Worm (Caenorhabditis elegans) whole organism, young adult: Measurements from ENCODE around the gene F32D8.12.

Source experiments
- C06A6.2 ChIP-seq: fragments of 200-800 bp; sonication (Bioruptor generic); conservative IDR thresholded peaks from 2 replicates; pipeline ENCODE4 v1.3.6; 2022; ENCODE audit warnings: missing genetic modification characterization, missing compliant biosample characterization
- D2030.7 ChIP-seq: fragments of 200-800 bp; sonication (Bioruptor generic); IDR thresholded peaks from 2 replicates; pipeline ENCODE4 v1.3.6; 2022; ENCODE audit warnings: missing genetic modification reagents, missing genetic modification characterization, missing compliant biosample characterization
- F10E7.11 ChIP-seq: sonication (generic microtip); optimal IDR thresholded peaks from 2 replicates; lab custom pipeline; 2017; ENCODE audit warnings: mild to moderate bottlenecking, missing genetic modification characterization, moderate library complexity, missing compliant biosample characterization
- F49E8.2 ChIP-seq: sonication (generic microtip); optimal IDR thresholded peaks from 3 replicates; lab custom pipeline; 2017; ENCODE audit warnings: missing genetic modification characterization, mild to moderate bottlenecking, missing compliant biosample characterization, antibody characterized with exemption, moderate library complexity; ENCODE audit not compliant: insufficient read depth
- F52B5.7 ChIP-seq: sonication (generic microtip); optimal IDR thresholded peaks from 2 replicates; lab custom pipeline; 2016; ENCODE audit warnings: mild to moderate bottlenecking, missing genetic modification characterization, missing compliant biosample characterization
- F57C9.4 ChIP-seq: sonication (generic microtip); optimal IDR thresholded peaks from 2 replicates; lab custom pipeline; 2017; ENCODE audit warnings: mild to moderate bottlenecking, missing genetic modification characterization, missing compliant biosample characterization
- K12H6.12 ChIP-seq: fragments of 200-800 bp; sonication (Bioruptor generic); optimal IDR thresholded peaks from 2 replicates; lab custom pipeline; 2018; ENCODE audit warnings: mild to moderate bottlenecking, missing genetic modification characterization, missing compliant biosample characterization
- T07F8.4 ChIP-seq: sonication (generic microtip); optimal IDR thresholded peaks from 2 replicates; lab custom pipeline; 2016; ENCODE audit warnings: mild to moderate bottlenecking, missing genetic modification characterization, moderate library complexity, missing compliant biosample characterization
- Y53F4B.3 ChIP-seq: fragments of 200-800 bp; sonication (Bioruptor generic); IDR thresholded peaks from 2 replicates; pipeline ENCODE4 v1.3.6; 2022; ENCODE audit warnings: missing genetic modification reagents, missing genetic modification characterization, missing compliant biosample characterization
- Y56A3A.18 ChIP-seq: fragments of 200-800 bp; sonication (Bioruptor generic); IDR thresholded peaks from 2 replicates; pipeline ENCODE4 v1.3.6; 2022; ENCODE audit warnings: missing genetic modification reagents, missing genetic modification characterization, missing compliant biosample characterization
- Y95B8A.8 ChIP-seq: fragments of 200-800 bp; sonication (Bioruptor generic); IDR thresholded peaks from 2 replicates; pipeline ENCODE4 v1.3.6; 2022; ENCODE audit warnings: missing genetic modification reagents, missing genetic modification characterization, missing compliant biosample characterization
- akir-1 ChIP-seq: fragments of 200-800 bp; sonication (Bioruptor generic); optimal IDR thresholded peaks from 2 replicates; lab custom pipeline; 2018; ENCODE audit warnings: mild to moderate bottlenecking, missing genetic modification characterization, moderate library complexity, missing compliant biosample characterization
- atf-7 ChIP-seq: sonication (generic microtip); optimal IDR thresholded peaks from 2 replicates; lab custom pipeline; 2017; ENCODE audit warnings: mild to moderate bottlenecking, missing genetic modification characterization, missing compliant biosample characterization
- attf-5 ChIP-seq: fragments of 200-800 bp; sonication (Bioruptor generic); optimal IDR thresholded peaks from 2 replicates; lab custom pipeline; 2018; ENCODE audit warnings: mild to moderate bottlenecking, missing genetic modification characterization, missing compliant biosample characterization
- ceh-91 ChIP-seq: fragments of 200-800 bp; sonication (Bioruptor generic); IDR thresholded peaks from 2 replicates; pipeline ENCODE4 v1.3.6; 2022; ENCODE audit warnings: missing genetic modification reagents, missing genetic modification characterization, missing compliant biosample characterization
- dpff-1 ChIP-seq: sonication (generic microtip); optimal IDR thresholded peaks from 2 replicates; lab custom pipeline; 2017; ENCODE audit warnings: mild to moderate bottlenecking, missing genetic modification characterization, missing compliant biosample characterization
- egl-18 ChIP-seq: fragments of 200-800 bp; sonication (Bioruptor generic); IDR thresholded peaks from 2 replicates; pipeline ENCODE4 v1.3.6; 2022; ENCODE audit warnings: missing genetic modification reagents, missing genetic modification characterization, missing compliant biosample characterization
- fkh-3 ChIP-seq: sonication (generic microtip); optimal IDR thresholded peaks from 2 replicates; lab custom pipeline; 2016; ENCODE audit warnings: mild to moderate bottlenecking, missing genetic modification characterization, missing compliant biosample characterization
- hlh-12 ChIP-seq: sonication (generic microtip); optimal IDR thresholded peaks from 2 replicates; lab custom pipeline; 2016; ENCODE audit warnings: missing genetic modification characterization, missing compliant biosample characterization
- hmg-1.2 ChIP-seq: fragments of 200-800 bp; sonication (Bioruptor generic); IDR thresholded peaks from 2 replicates; pipeline ENCODE4 v1.3.6; 2022; ENCODE audit warnings: missing genetic modification reagents, missing genetic modification characterization, missing compliant biosample characterization
- hmg-20 ChIP-seq: fragments of 200-800 bp; sonication (Bioruptor generic); IDR thresholded peaks from 2 replicates; pipeline ENCODE4 v1.3.6; 2022; ENCODE audit warnings: missing genetic modification reagents, missing genetic modification characterization, missing compliant biosample characterization
- hsf-1 ChIP-seq: fragments of 200-800 bp; sonication (Bioruptor generic); IDR thresholded peaks from 2 replicates; pipeline ENCODE4 v1.3.6; 2022; ENCODE audit warnings: missing genetic modification reagents, missing genetic modification characterization, missing compliant biosample characterization
- madf-10 ChIP-seq: sonication (generic microtip); optimal IDR thresholded peaks from 2 replicates; lab custom pipeline; 2016; ENCODE audit warnings: mild to moderate bottlenecking, missing genetic modification characterization, missing compliant biosample characterization
- madf-3 ChIP-seq: fragments of 200-800 bp; sonication (Bioruptor generic); IDR thresholded peaks from 2 replicates; pipeline ENCODE4 v1.3.6; 2022; ENCODE audit warnings: missing genetic modification reagents, missing genetic modification characterization, missing compliant biosample characterization
- madf-6 ChIP-seq: fragments of 200-800 bp; sonication (Bioruptor generic); IDR thresholded peaks from 2 replicates; pipeline ENCODE4 v1.3.6; 2022; ENCODE audit warnings: missing genetic modification reagents, missing genetic modification characterization, missing compliant biosample characterization
- nfya-1 ChIP-seq: sonication (generic microtip); optimal IDR thresholded peaks from 2 replicates; lab custom pipeline; 2017; ENCODE audit warnings: antibody characterized with exemption, missing compliant biosample characterization, missing genetic modification characterization, borderline replicate concordance; ENCODE audit not compliant: insufficient read depth
- nfyb-1 ChIP-seq: fragments of 200-800 bp; sonication (Bioruptor generic); IDR thresholded peaks from 2 replicates; pipeline ENCODE4 v1.3.6; 2022; ENCODE audit warnings: missing genetic modification reagents, missing genetic modification characterization, missing compliant biosample characterization
- nhr-27 ChIP-seq: fragments of 200-800 bp; sonication (Bioruptor generic); optimal IDR thresholded peaks from 2 replicates; lab custom pipeline; 2018; ENCODE audit warnings: mild to moderate bottlenecking, missing genetic modification characterization, moderate library complexity, missing compliant biosample characterization
- pbrm-1 ChIP-seq: fragments of 200-800 bp; sonication (Bioruptor generic); IDR thresholded peaks from 2 replicates; pipeline ENCODE4 v1.3.6; 2022; ENCODE audit warnings: missing genetic modification reagents, missing genetic modification characterization, missing compliant biosample characterization
- sdz-38 ChIP-seq: sonication (generic microtip); optimal IDR thresholded peaks from 2 replicates; lab custom pipeline; 2016; ENCODE audit warnings: missing genotype, missing genetic modification characterization, missing compliant biosample characterization
- sea-2 ChIP-seq: fragments of 200-800 bp; sonication (Bioruptor generic); IDR thresholded peaks from 2 replicates; pipeline ENCODE4 v1.3.6; 2022; ENCODE audit warnings: missing genetic modification characterization, missing compliant biosample characterization
- snpc-1.1 ChIP-seq: sonication (generic microtip); optimal IDR thresholded peaks from 2 replicates; lab custom pipeline; 2017; ENCODE audit warnings: missing genetic modification characterization, mild to moderate bottlenecking, missing compliant biosample characterization, antibody characterized with exemption, moderate library complexity, missing genotype, missing genetic modification reagents; ENCODE audit not compliant: insufficient read depth
- snpc-1.3 ChIP-seq: sonication (generic microtip); optimal IDR thresholded peaks from 2 replicates; lab custom pipeline; 2017; ENCODE audit warnings: missing genetic modification characterization, mild to moderate bottlenecking, missing compliant biosample characterization, antibody characterized with exemption, moderate library complexity, missing genotype, missing genetic modification reagents; ENCODE audit not compliant: insufficient read depth
- snpc-3.4 ChIP-seq: sonication (generic microtip); optimal IDR thresholded peaks from 2 replicates; lab custom pipeline; 2017; ENCODE audit warnings: missing genetic modification characterization, mild to moderate bottlenecking, missing compliant biosample characterization, antibody characterized with exemption, moderate library complexity, missing genotype, missing genetic modification reagents
- somi-1 ChIP-seq: fragments of 200-800 bp; sonication (Bioruptor generic); optimal IDR thresholded peaks from 2 replicates; lab custom pipeline; 2018; ENCODE audit warnings: mild to moderate bottlenecking, missing genetic modification characterization, missing compliant biosample characterization
- unc-62 ChIP-seq: fragments of 150-350 bp; optimal IDR thresholded peaks from 2 replicates; lab custom pipeline; 2014; ENCODE audit warnings: missing biosample characterization, missing genetic modification reagents, missing genetic modification characterization
- ztf-18 ChIP-seq: sonication (generic microtip); optimal IDR thresholded peaks from 2 replicates; lab custom pipeline; 2016; ENCODE audit warnings: missing genotype, mild to moderate bottlenecking, missing genetic modification characterization, missing compliant biosample characterization
- ztf-28 ChIP-seq: fragments of 200-800 bp; sonication (Bioruptor generic); IDR thresholded peaks from 2 replicates; pipeline ENCODE4 v1.3.6; 2022; ENCODE audit warnings: missing genetic modification reagents, missing genetic modification characterization, missing compliant biosample characterization

Gene F32D8.12

DNA sequence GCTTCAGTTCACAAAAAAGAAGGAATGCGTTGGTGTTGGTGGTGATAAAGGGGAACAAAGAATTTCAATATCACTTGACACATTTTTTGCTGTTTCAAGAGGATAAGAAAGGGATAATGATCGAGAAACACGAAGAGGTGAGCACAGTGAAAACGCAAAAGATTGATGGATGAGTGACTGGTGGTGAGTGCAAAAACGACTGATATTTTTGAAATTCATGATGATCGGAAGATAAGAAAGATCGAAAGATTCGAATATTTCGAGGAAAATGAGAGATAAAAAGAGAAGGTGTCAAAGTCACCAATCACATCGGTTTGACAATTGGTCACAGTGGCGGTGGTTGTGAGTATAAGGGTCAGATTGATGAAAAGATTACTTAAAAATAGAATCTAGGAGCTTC lies 25.1 kb upstream of the F32D8.12 start:
- TF ChIP-seq nfya-1 (tag; lab: Kevin White, UChicago) (no peak), egl-18 (GFP tag; lab: Robert Waterston, UW) (no peak), T07F8.4 (tag; lab: Kevin White, UChicago) (no peak), madf-3 (GFP tag; lab: Robert Waterston, UW) (no peak), snpc-1.3 (tag; lab: Kevin White, UChicago) (no peak), hsf-1 (GFP tag; lab: Robert Waterston, UW) (no peak), hlh-12 (tag; lab: Kevin White, UChicago) (no peak), snpc-3.4 (tag; lab: Kevin White, UChicago) (no peak), F57C9.4 (tag; lab: Kevin White, UChicago) (no peak), ztf-18 (tag; lab: Kevin White, UChicago) (no peak), ceh-91 (GFP tag; lab: Robert Waterston, UW) (no peak), K12H6.12 (tag; lab: Kevin White, UChicago) (no peak), unc-62 (no peak), hmg-20 (GFP tag; lab: Robert Waterston, UW) (no peak), ztf-28 (no peak), sea-2 (GFP tag; lab: Robert Waterston, UW) (no peak), sdz-38 (tag; lab: Kevin White, UChicago) (no peak), somi-1 (GFP tag; lab: Kevin White, UChicago) (no peak), snpc-1.1 (tag; lab: Kevin White, UChicago) (no peak), D2030.7 (no peak)

- TF ChIP-seq Y56A3A.18 (GFP tag; lab: Robert Waterston, UW) (no peak), Y53F4B.3 (GFP tag; lab: Robert Waterston, UW) (no peak), C06A6.2 (GFP tag; lab: Robert Waterston, UW) (no peak), F10E7.11 (tag; lab: Kevin White, UChicago) (no peak), atf-7 (tag; lab: Kevin White, UChicago) (no peak), attf-5 (GFP tag; lab: Kevin White, UChicago) (no peak)
Observed at ce11 chrV:10909959-10910358, 19.1 kb upstream of the F32D8.12 start.

DNA sequence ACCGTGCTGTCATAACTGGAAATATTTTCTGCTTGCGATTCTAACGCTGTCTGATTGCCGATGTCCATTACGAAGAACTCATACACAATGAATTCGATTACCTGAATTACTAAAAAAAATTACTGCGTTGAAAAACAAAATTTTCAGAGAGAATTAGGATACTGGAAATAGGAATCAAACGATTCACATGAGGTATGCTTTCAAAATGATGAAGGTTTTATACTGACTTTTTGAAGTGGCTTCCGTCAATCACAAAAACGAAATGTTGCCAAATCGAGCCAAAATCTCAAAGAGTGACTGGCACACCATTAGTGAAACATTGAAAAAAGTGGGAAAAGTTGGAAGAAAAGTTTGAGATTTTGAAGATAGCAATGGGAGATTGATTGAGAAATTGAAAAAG lies 18.2 kb upstream of the F32D8.12 start, which contains the start of gene zzz-1:
Gene zzz-1 (minus strand): TSS at position 101 of the 400 bp plus-strand sequence.
- TF ChIP-seq dpff-1 (tag; lab: Kevin White, UChicago) (no peak), nhr-27 (tag; lab: Kevin White, UChicago) (no peak), nfyb-1 (GFP tag; lab: Robert Waterston, UW) (no peak), F49E8.2 (tag; lab: Kevin White, UChicago) (no peak), akir-1 (GFP tag; lab: Kevin White, UChicago) (no peak), F52B5.7 (tag; lab: Kevin White, UChicago) (no peak), pbrm-1 (GFP tag; lab: Robert Waterston, UW) (no peak), Y95B8A.8 (no peak), hmg-1.2 (GFP tag; lab: Robert Waterston, UW) (no peak), madf-10 (tag; lab: Kevin White, UChicago) (no peak), F57C9.4 (tag; lab: Kevin White, UChicago) (no peak), fkh-3 (no peak), madf-6 (GFP tag; lab: Robert Waterston, UW) (no peak)
